Fruit fly (Drosophila melanogaster): ENCODE measurements around the gene promL.

dm6 chr3L:3142516-3143382, 15.2 kb upstream of the promL start:
- no peak for TF ChIP-seq Myc (optimal IDR thresholded peaks at IDR 0.05)
- no peak for TF ChIP-seq h (optimal IDR thresholded peaks at IDR 0.05)
- no peak for TF ChIP-seq psq (optimal IDR thresholded peaks at IDR 0.05)

Data from Kc167 (cell line).